Worm (Caenorhabditis elegans) whole organism, L1 larva: ENCODE results near the gene srb-12.

ENCODE experiments used
- Y116A8C.19 ChIP-seq: sonication (generic microtip); optimal IDR thresholded peaks from 2 replicates; lab custom pipeline; 2016; ENCODE audit warnings: missing compliant biosample characterization, missing genetic modification characterization, borderline replicate concordance
- blmp-1 ChIP-seq: fragments of 150-350 bp; optimal IDR thresholded peaks from 2 replicates; lab custom pipeline; 2014; ENCODE audit warnings: missing biosample characterization, missing genetic modification characterization
- ceh-88 ChIP-seq: fragments of 200-800 bp; sonication (Bioruptor generic); IDR thresholded peaks from 2 replicates; pipeline ENCODE4 v1.3.6; 2022; ENCODE audit warnings: missing genetic modification characterization, missing compliant biosample characterization
- efl-1 ChIP-seq, 4 experiments: fragments of 150-350 bp; optimal IDR thresholded peaks in 3 of 4; peaks in 1 of 4; 1 replicate in 1 of 4; 2 replicates in 3 of 4; lab custom pipeline; 2014; ENCODE audit warnings: missing biosample characterization in 2 of 4, missing genetic modification characterization in 2 of 4, missing genetic modification reagents in 2 of 4
- egl-13 ChIP-seq: sonication (generic microtip); optimal IDR thresholded peaks from 2 replicates; lab custom pipeline; 2016; ENCODE audit warnings: missing genotype, missing genetic modification reagents, missing genetic modification characterization, missing compliant biosample characterization
- egl-27 ChIP-seq, 2 experiments: fragments of 150-350 bp in 1 of 2; sonication (generic microtip); optimal IDR thresholded peaks; 3 replicates each; lab custom pipeline; 2017 to 2018; ENCODE audit warnings: missing biosample characterization in 2 of 2, missing genetic modification characterization in 2 of 2, missing genetic modification reagents in 2 of 2
- elt-2 ChIP-seq: sonication (generic microtip); optimal IDR thresholded peaks from 2 replicates; lab custom pipeline; 2016; ENCODE audit warnings: missing genetic modification characterization, mild to moderate bottlenecking, inconsistent platforms, missing compliant biosample characterization, missing genetic modification reagents
- fkh-8 ChIP-seq: sonication (generic microtip); optimal IDR thresholded peaks from 2 replicates; lab custom pipeline; 2016; ENCODE audit warnings: mild to moderate bottlenecking, missing genetic modification characterization, missing compliant biosample characterization
- fos-1 ChIP-seq: fragments of 150-350 bp; optimal IDR thresholded peaks from 2 replicates; lab custom pipeline; 2014; ENCODE audit warnings: missing biosample characterization, missing genetic modification characterization
- hlh-17 ChIP-seq: fragments of 200-800 bp; sonication (Bioruptor generic); optimal IDR thresholded peaks from 2 replicates; lab custom pipeline; 2018; ENCODE audit warnings: missing genetic modification characterization, mild to moderate bottlenecking, missing compliant biosample characterization, moderate library complexity, borderline replicate concordance
- hpl-2 ChIP-seq: fragments of 150-350 bp; optimal IDR thresholded peaks from 2 replicates; lab custom pipeline; 2014; ENCODE audit warnings: missing biosample characterization, missing genetic modification reagents, missing genetic modification characterization
- jun-1 ChIP-seq: fragments of 150-350 bp; optimal IDR thresholded peaks from 2 replicates; lab custom pipeline; 2014; ENCODE audit warnings: missing biosample characterization, missing genetic modification reagents, missing genetic modification characterization
- lin-13 ChIP-seq: fragments of 150-350 bp; optimal IDR thresholded peaks from 2 replicates; lab custom pipeline; 2014; ENCODE audit warnings: missing biosample characterization, missing genetic modification reagents, missing genetic modification characterization
- lin-14 ChIP-seq: fragments of 200-800 bp; sonication (Bioruptor generic); optimal IDR thresholded peaks from 2 replicates; lab custom pipeline; 2018; ENCODE audit warnings: mild to moderate bottlenecking, missing genetic modification characterization, moderate library complexity, missing compliant biosample characterization
- lin-35 ChIP-seq, 2 experiments: fragments of 150-350 bp; optimal IDR thresholded peaks; 2 replicates each; lab custom pipeline; 2014; ENCODE audit warnings: missing biosample characterization in 2 of 2, missing genetic modification characterization in 2 of 2, missing genetic modification reagents in 2 of 2
- lir-3 ChIP-seq: sonication (generic microtip); optimal IDR thresholded peaks from 2 replicates; lab custom pipeline; 2016; ENCODE audit warnings: mild to moderate bottlenecking, missing genetic modification characterization, moderate library complexity, missing compliant biosample characterization; ENCODE audit not compliant: poor library complexity
- lsy-2 ChIP-seq, 2 experiments: fragments of 150-350 bp; optimal IDR thresholded peaks; 2 replicates each; lab custom pipeline; 2014; ENCODE audit warnings: missing biosample characterization in 2 of 2, missing genetic modification characterization in 2 of 2
- mef-2 ChIP-seq: fragments of 150-350 bp; optimal IDR thresholded peaks from 2 replicates; lab custom pipeline; 2014; ENCODE audit warnings: missing biosample characterization, missing genetic modification characterization
- nhr-11 ChIP-seq: fragments of 150-350 bp; optimal IDR thresholded peaks from 2 replicates; lab custom pipeline; 2014; ENCODE audit warnings: missing biosample characterization, missing genetic modification characterization
- nhr-20 ChIP-seq: sonication (generic microtip); optimal IDR thresholded peaks from 2 replicates; lab custom pipeline; 2016; ENCODE audit warnings: mild to moderate bottlenecking, missing genetic modification characterization, missing compliant biosample characterization
- nhr-237 ChIP-seq: fragments of 150-350 bp; optimal IDR thresholded peaks from 2 replicates; lab custom pipeline; 2014; ENCODE audit warnings: missing biosample characterization, missing genetic modification characterization
- nhr-28 ChIP-seq: fragments of 150-350 bp; optimal IDR thresholded peaks from 2 replicates; lab custom pipeline; 2014; ENCODE audit warnings: missing biosample characterization, missing genetic modification characterization
- nhr-47 ChIP-seq: sonication (generic microtip); optimal IDR thresholded peaks from 2 replicates; lab custom pipeline; 2016; ENCODE audit warnings: mild to moderate bottlenecking, missing genetic modification characterization, moderate library complexity, missing compliant biosample characterization
- nhr-84 ChIP-seq: sonication (generic microtip); optimal IDR thresholded peaks from 2 replicates; lab custom pipeline; 2017; ENCODE audit warnings: missing biosample characterization, missing genetic modification characterization
- pag-3 ChIP-seq: sonication (generic microtip); optimal IDR thresholded peaks from 2 replicates; lab custom pipeline; 2017; ENCODE audit warnings: missing genetic modification characterization, mild to moderate bottlenecking, missing compliant biosample characterization, antibody characterized with exemption, borderline replicate concordance; ENCODE audit not compliant: insufficient read depth
- pax-3 ChIP-seq: fragments of 200-800 bp; sonication (Bioruptor generic); optimal IDR thresholded peaks from 2 replicates; lab custom pipeline; 2018; ENCODE audit warnings: mild to moderate bottlenecking, missing genetic modification characterization, moderate library complexity, missing compliant biosample characterization
- pqm-1 ChIP-seq: sonication (generic microtip); optimal IDR thresholded peaks from 3 replicates; lab custom pipeline; 2017; ENCODE audit warnings: missing biosample characterization, missing genetic modification characterization
- skn-1 ChIP-seq: fragments of 150-350 bp; optimal IDR thresholded peaks from 2 replicates; lab custom pipeline; 2014; ENCODE audit warnings: missing biosample characterization, missing genetic modification characterization
- snpc-4 ChIP-seq: fragments of 150-350 bp; optimal IDR thresholded peaks from 2 replicates; lab custom pipeline; 2014; ENCODE audit warnings: missing biosample characterization, missing genetic modification characterization
- snu-23 ChIP-seq: sonication (generic microtip); optimal IDR thresholded peaks from 2 replicates; lab custom pipeline; 2016; ENCODE audit warnings: missing genetic modification characterization, missing compliant biosample characterization
- tbx-2 ChIP-seq: sonication (generic microtip); optimal IDR thresholded peaks from 2 replicates; lab custom pipeline; 2016; ENCODE audit warnings: missing genetic modification characterization, missing compliant biosample characterization
- unc-130 ChIP-seq: fragments of 150-350 bp; optimal IDR thresholded peaks from 2 replicates; lab custom pipeline; 2017; ENCODE audit warnings: missing biosample characterization, missing genetic modification characterization, inconsistent platforms
- unc-86 ChIP-seq: sonication (generic microtip); optimal IDR thresholded peaks from 2 replicates; lab custom pipeline; 2016; ENCODE audit warnings: missing genetic modification characterization, missing compliant biosample characterization
- unc-98 ChIP-seq: fragments of 200-800 bp; sonication (Bioruptor generic); IDR thresholded peaks from 2 replicates; pipeline ENCODE4 v1.3.6; 2022; ENCODE audit warnings: missing genetic modification characterization, missing compliant biosample characterization
- zag-1 ChIP-seq: fragments of 150-350 bp; optimal IDR thresholded peaks from 2 replicates; lab custom pipeline; 2014; ENCODE audit warnings: missing biosample characterization, missing genetic modification characterization
- ztf-4 ChIP-seq: fragments of 150-350 bp; optimal IDR thresholded peaks from 2 replicates; lab custom pipeline; 2014; ENCODE audit warnings: missing biosample characterization, missing genetic modification characterization

Gene srb-12

ce11 chrII:5194066-5194465 is 39.6 kb upstream of the srb-12 start, which contains the start of gene msp-49:
Gene msp-49 (plus strand): TSS chrII:5194366.
- TF ChIP-seq nhr-237 (tag; lab: Kevin White, UChicago) (no peak), skn-1 (tag; lab: Kevin White, UChicago) (no peak), nhr-11 (tag; lab: Kevin White, UChicago) (no peak), snu-23 (GFP tag; lab: Kevin White, UChicago) (no peak), pax-3 (tag; lab: Kevin White, UChicago) (no peak), lin-13 (GFP tag; lab: Kevin White, UChicago) (no peak), mef-2 (tag; lab: Kevin White, UChicago) (no peak), hpl-2 (no peak), lir-3 (tag; lab: Kevin White, UChicago) (no peak), fkh-8 (no peak), nhr-20 (no peak)

DNA sequence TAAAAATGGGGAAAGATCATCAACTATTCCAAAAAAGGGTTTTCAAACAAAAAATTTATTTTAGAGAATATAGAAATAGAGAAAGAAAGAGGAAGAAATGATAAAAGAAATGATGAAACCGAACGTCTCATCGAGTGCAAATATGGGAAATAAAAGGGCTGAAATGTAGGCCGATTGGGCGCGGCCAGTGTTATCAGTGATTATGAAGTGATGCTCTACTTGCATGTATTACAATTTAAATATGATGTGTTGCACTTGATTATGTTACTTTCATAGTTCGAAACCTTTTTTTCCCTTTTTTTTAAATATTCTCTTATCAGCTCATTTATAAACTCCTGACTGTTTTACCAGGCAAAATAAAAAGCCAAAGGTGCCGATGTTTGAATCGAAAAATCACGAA is 37.3 kb upstream of the srb-12 start:
- TF ChIP-seq unc-130 (tag; lab: Kevin White, UChicago) (no peak), nhr-237 (tag; lab: Kevin White, UChicago) (no peak), nhr-28 (tag; lab: Kevin White, UChicago) (no peak), lin-14 (GFP tag; lab: Kevin White, UChicago) (no peak), egl-27 (tag; optimal IDR thresholded peaks at IDR 0.05; lab: Kevin White, UChicago) (no peak), jun-1 (tag; lab: Kevin White, UChicago) (peak; percentile 25), fos-1 (tag; lab: Kevin White, UChicago) (no peak), efl-1 (optimal IDR thresholded peaks at IDR 0.05; lab: Kevin White, UChicago) (no peak), efl-1 (GFP tag; optimal IDR thresholded peaks at IDR 0.05 in 1 of 2; lab: Kevin White, UChicago) (peak in 1 of 2 experiments; percentile 70), elt-2 (tag; lab: Kevin White, UChicago) (peak; percentile 96), ceh-88 (GFP tag; lab: Robert Waterston, UW) (no peak), unc-86 (no peak), tbx-2 (tag; lab: Kevin White, UChicago) (no peak), zag-1 (tag; lab: Kevin White, UChicago) (no peak), pax-3 (tag; lab: Kevin White, UChicago) (no peak), nhr-47 (tag; lab: Kevin White, UChicago) (no peak), lin-35 (GFP tag; optimal IDR thresholded peaks at IDR 0.05; lab: Kevin White, UChicago) (peak in 1 of 2 experiments; percentile 22), snu-23 (GFP tag; lab: Kevin White, UChicago) (no peak), hlh-17 (GFP tag; lab: Kevin White, UChicago) (no peak), pag-3 (tag; lab: Kevin White, UChicago) (no peak)

- TF ChIP-seq snpc-4 (tag; lab: Kevin White, UChicago), result no peak
Measured at ce11 chrII:5187934-5188333, 33.5 kb upstream of the srb-12 start.

- TF ChIP-seq unc-130 (tag; lab: Kevin White, UChicago) (no peak), lsy-2 (tag; optimal IDR thresholded peaks at IDR 0.05; lab: Kevin White, UChicago) (no peak), blmp-1 (tag; lab: Kevin White, UChicago) (no peak), Y116A8C.19 (no peak), pqm-1 (no peak), pax-3 (tag; lab: Kevin White, UChicago) (no peak), unc-98 (no peak), egl-13 (tag; lab: Kevin White, UChicago) (no peak), ztf-4 (no peak), nhr-84 (tag; lab: Kevin White, UChicago) (no peak)
Measured at ce11 chrII:5187469-5187868, 33.0 kb upstream of the srb-12 start, which contains the start of gene crh-2. Gene crh-2 (minus strand): TSS chrII:5187569.
